Worm (Caenorhabditis elegans): ENCODE measurements around the gene T10B5.10.

The T10B5.10 gene

ce11 chrV:1841744-1842143 is 14.3 kb downstream of the T10B5.10 start, which contains the start of gene T10B5.8:
Gene T10B5.8 (plus strand): TSS chrV:1842044.
- no peak for TF ChIP-seq unc-62 (GFP tag; optimal IDR thresholded peaks at IDR 0.05)
- no peak for TF ChIP-seq elt-2 (tag; optimal IDR thresholded peaks at IDR 0.05)
- no peak for TF ChIP-seq fkh-2 (tag; optimal IDR thresholded peaks at IDR 0.05)

ce11 chrV:1829973-1830372 is 26.1 kb downstream of the T10B5.10 start, which contains the start of gene Y32G9B.1:
Gene Y32G9B.1 (minus strand): TSS chrV:1830073.
- TF ChIP-seq nhr-28 (tag; optimal IDR thresholded peaks at IDR 0.05) (no peak), lin-15B (tag; optimal IDR thresholded peaks at IDR 0.05) (no peak), nhr-25 (tag; optimal IDR thresholded peaks at IDR 0.05) (peak; percentile 48), aly-2 (tag; optimal IDR thresholded peaks at IDR 0.05) (no peak), nhr-43 (tag; optimal IDR thresholded peaks at IDR 0.05; ENCODE audit: poor library complexity, severe bottlenecking) (no peak), ztf-11 (tag; optimal IDR thresholded peaks at IDR 0.05) (no peak), tbx-2 (tag; optimal IDR thresholded peaks at IDR 0.05) (no peak)

ce11 chrV:1824528-1824927 is 31.5 kb downstream of the T10B5.10 start:
- TF ChIP-seq elt-3 (tag; optimal IDR thresholded peaks at IDR 0.05) (no peak), ama-1 (optimal IDR thresholded peaks at IDR 0.05) (no peak), lsy-12 (tag; optimal IDR thresholded peaks at IDR 0.05) (no peak), nhr-12 (tag; optimal IDR thresholded peaks at IDR 0.05) (no peak), jun-1 (tag; optimal IDR thresholded peaks at IDR 0.05) (no peak), sea-2 (GFP tag; optimal IDR thresholded peaks at IDR 0.05) (no peak), lin-39 (tag; optimal IDR thresholded peaks at IDR 0.05) (no peak), nhr-77 (tag; optimal IDR thresholded peaks at IDR 0.05) (no peak), hmg-11 (tag; optimal IDR thresholded peaks at IDR 0.05) (no peak), elt-1 (tag; optimal IDR thresholded peaks at IDR 0.05) (no peak), lin-15B (tag; optimal IDR thresholded peaks at IDR 0.05) (no peak), unc-39 (tag; optimal IDR thresholded peaks at IDR 0.05) (no peak), ceh-82 (tag; optimal IDR thresholded peaks at IDR 0.05) (no peak), ztf-4 (tag; optimal IDR thresholded peaks at IDR 0.05) (no peak), egl-5 (tag; optimal IDR thresholded peaks at IDR 0.05) (no peak)

ce11 chrV:1821287-1821686 is 34.8 kb downstream of the T10B5.10 start, which contains the start of the genes gly-7 and mrpl-39:
Gene gly-7 (minus strand): TSS chrV:1821323.
Gene mrpl-39 (plus strand): TSS chrV:1821579.
- no peak for TF ChIP-seq ceh-28 (tag; optimal IDR thresholded peaks at IDR 0.05)
- TF ChIP-seq pha-4 (tag; optimal IDR thresholded peaks at IDR 0.05): peak; percentile 44
- peak; percentile 14 for TF ChIP-seq elt-2 (tag; optimal IDR thresholded peaks at IDR 0.05)
- TF ChIP-seq fkh-10 (GFP tag; optimal IDR thresholded peaks at IDR 0.05): peak; percentile 3
- TF ChIP-seq nfya-1 (tag; optimal IDR thresholded peaks at IDR 0.05; ENCODE audit: insufficient read depth): peak; percentile 45

- TF ChIP-seq unc-39 (tag; optimal IDR thresholded peaks at IDR 0.05): no peak
- TF ChIP-seq ceh-9 (tag; optimal IDR thresholded peaks at IDR 0.05): no peak
- TF ChIP-seq ceh-28 (tag; optimal IDR thresholded peaks at IDR 0.05): no peak
- TF ChIP-seq lin-39 (tag; optimal IDR thresholded peaks at IDR 0.05): no peak
- TF ChIP-seq pha-4 (tag; optimal IDR thresholded peaks at IDR 0.05): no peak
- no peak for TF ChIP-seq nhr-28 (tag; optimal IDR thresholded peaks at IDR 0.05)
- TF ChIP-seq nhr-25 (tag; optimal IDR thresholded peaks at IDR 0.05): no peak
- no peak for TF ChIP-seq nhr-237 (tag; optimal IDR thresholded peaks at IDR 0.05)
Measured at ce11 chrV:1820749-1821148, 35.3 kb downstream of the T10B5.10 start.

ce11 chrV:1820016-1820415 is 36.1 kb downstream of the T10B5.10 start:
- TF ChIP-seq nhr-12 (tag; optimal IDR thresholded peaks at IDR 0.05): no peak
- TF ChIP-seq nhr-77 (tag; optimal IDR thresholded peaks at IDR 0.05): no peak
- TF ChIP-seq zag-1 (tag; optimal IDR thresholded peaks at IDR 0.05): no peak
- TF ChIP-seq fkh-10 (GFP tag; optimal IDR thresholded peaks at IDR 0.05): no peak
- TF ChIP-seq nhr-28 (tag; optimal IDR thresholded peaks at IDR 0.05): no peak
- TF ChIP-seq aly-2 (tag; optimal IDR thresholded peaks at IDR 0.05): no peak
- no peak for TF ChIP-seq ceh-9 (tag; optimal IDR thresholded peaks at IDR 0.05)
- TF ChIP-seq nhr-43 (tag; optimal IDR thresholded peaks at IDR 0.05; ENCODE audit: poor library complexity, severe bottlenecking): no peak
